Worm (Caenorhabditis elegans): ENCODE results near the gene rpb-12.

DNA sequence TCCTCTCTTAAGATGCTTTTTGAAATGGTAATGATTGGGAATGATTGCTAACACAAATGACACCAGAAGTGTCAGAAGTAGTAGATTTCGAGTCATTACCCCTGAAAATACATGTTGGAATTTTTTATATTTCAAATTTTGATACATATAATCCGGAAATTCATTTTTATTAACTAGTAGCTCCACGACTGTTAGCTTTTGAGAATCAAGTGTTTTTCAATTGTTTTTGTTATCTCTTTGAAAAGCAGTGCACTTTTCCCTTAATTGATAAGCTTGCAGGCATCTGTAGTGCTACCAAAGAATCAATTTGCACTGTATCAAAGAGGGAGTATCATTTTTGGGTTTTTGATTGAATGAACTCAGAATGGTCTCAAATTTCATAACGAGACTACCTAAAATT is 18.4 kb upstream of the rpb-12 start, which contains the start of gene pcp-2:
- no peak for TF ChIP-seq pha-4 (tag; optimal IDR thresholded peaks at IDR 0.05)
- no peak for TF ChIP-seq nhr-76 (tag; optimal IDR thresholded peaks at IDR 0.05)
- TF ChIP-seq nhr-23 (tag; optimal IDR thresholded peaks at IDR 0.05): no peak
- no peak for TF ChIP-seq jun-1 (tag; optimal IDR thresholded peaks at IDR 0.05)
- TF ChIP-seq nfya-1 (tag; optimal IDR thresholded peaks at IDR 0.05; ENCODE audit: insufficient read depth): no peak
- no peak for TF ChIP-seq fkh-10 (GFP tag; optimal IDR thresholded peaks at IDR 0.05)
- no peak for TF ChIP-seq nhr-237 (tag; optimal IDR thresholded peaks at IDR 0.05)
- TF ChIP-seq skn-1 (tag; optimal IDR thresholded peaks at IDR 0.05): no peak
- TF ChIP-seq ztf-11 (tag; optimal IDR thresholded peaks at IDR 0.05): no peak
